Worm (Caenorhabditis elegans): Measurements from ENCODE around the gene gst-2.

ce11 chrIV:10128446-10128845 lies 13.4 kb downstream of the gst-2 start:
- TF ChIP-seq dve-1 (tag; optimal IDR thresholded peaks at IDR 0.05; ENCODE audit: insufficient read depth) (no peak), ama-1 (optimal IDR thresholded peaks at IDR 0.05) (no peak), T26A8.4 (GFP tag; IDR thresholded peaks at IDR 0.05) (no peak)

All from whole organism, L4 larva.